Fruit fly (Drosophila melanogaster) whole organism, embryonic: ENCODE results near the gene kis.

Experiments used
- Aef1 ChIP-seq: fragments of 200-800 bp; sonication (Bioruptor generic); IDR thresholded peaks from 3 replicates; pipeline ENCODE4 v1.3.6; 2022; ENCODE audit warnings: missing biosample characterization, missing genetic modification characterization
- Atf-2 ChIP-seq: fragments of 200-800 bp; sonication (Bioruptor generic); optimal IDR thresholded peaks from 2 replicates; lab custom pipeline; 2016; ENCODE audit warnings: missing biosample characterization, missing genetic modification characterization
- BtbVII ChIP-seq: fragments of 200-800 bp; sonication (Bioruptor generic); optimal IDR thresholded peaks from 3 replicates; lab custom pipeline; 2017; ENCODE audit warnings: missing biosample characterization, mild to moderate bottlenecking, missing genetic modification characterization
- CG10565 ChIP-seq: fragments of 200-800 bp; sonication (Bioruptor generic); optimal IDR thresholded peaks from 3 replicates; lab custom pipeline; 2016; ENCODE audit warnings: missing biosample characterization, mild to moderate bottlenecking, missing genetic modification characterization
- CG11504 ChIP-seq: fragments of 200-800 bp; sonication (Bioruptor generic); optimal IDR thresholded peaks from 3 replicates; lab custom pipeline; 2019; ENCODE audit warnings: missing biosample characterization, mild to moderate bottlenecking, missing genetic modification characterization, moderate library complexity
- CG11695 ChIP-seq: fragments of 200-800 bp; sonication (Bioruptor generic); IDR thresholded peaks from 3 replicates; pipeline ENCODE4 v1.3.6; 2022; ENCODE audit warnings: missing biosample characterization, missing genetic modification characterization
- CG1233 ChIP-seq: fragments of 200-800 bp; sonication (Bioruptor generic); optimal IDR thresholded peaks from 4 replicates; lab custom pipeline; 2018; ENCODE audit warnings: missing biosample characterization, mild to moderate bottlenecking, missing genetic modification characterization
- CG12744 ChIP-seq: fragments of 200-800 bp; sonication (Bioruptor generic); optimal IDR thresholded peaks from 2 replicates; lab custom pipeline; 2016; ENCODE audit warnings: missing biosample characterization, missing genetic modification characterization
- CG13296 ChIP-seq: fragments of 200-800 bp; sonication (Bioruptor generic); optimal IDR thresholded peaks from 3 replicates; lab custom pipeline; 2018; ENCODE audit warnings: missing biosample characterization, mild to moderate bottlenecking, missing genetic modification characterization
- CG13775 ChIP-seq: fragments of 200-800 bp; sonication (Bioruptor generic); optimal IDR thresholded peaks from 3 replicates; lab custom pipeline; 2017; ENCODE audit warnings: missing biosample characterization, mild to moderate bottlenecking, missing genetic modification characterization
- CG14050 ChIP-seq: fragments of 200-800 bp; sonication (Bioruptor generic); IDR thresholded peaks from 3 replicates; pipeline ENCODE4 v1.3.6; 2022; ENCODE audit warnings: missing biosample characterization, missing genetic modification characterization
- CG14710 ChIP-seq: fragments of 200-800 bp; sonication (Bioruptor generic); optimal IDR thresholded peaks from 3 replicates; lab custom pipeline; 2019; ENCODE audit warnings: missing biosample characterization, mild to moderate bottlenecking, missing genetic modification characterization, moderate library complexity
- CG17186 ChIP-seq: fragments of 200-800 bp; sonication (Bioruptor generic); optimal IDR thresholded peaks from 3 replicates; lab custom pipeline; 2017; ENCODE audit warnings: missing biosample characterization, missing genetic modification reagents, missing genetic modification characterization
- CG2875 ChIP-seq: fragments of 200-800 bp; sonication (Bioruptor generic); optimal IDR thresholded peaks from 2 replicates; lab custom pipeline; 2017; ENCODE audit warnings: missing biosample characterization, mild to moderate bottlenecking, missing genetic modification characterization, missing genetic modification reagents
- CG3995 ChIP-seq: fragments of 200-800 bp; sonication (Bioruptor generic); optimal IDR thresholded peaks from 3 replicates; lab custom pipeline; 2016; ENCODE audit warnings: missing biosample characterization, missing genetic modification characterization
- CG42726 ChIP-seq: fragments of 200-800 bp; sonication (Bioruptor generic); IDR thresholded peaks from 2 replicates; pipeline ENCODE4 v1.3.6; 2022; ENCODE audit warnings: missing biosample characterization, missing genetic modification characterization; ENCODE audit not compliant: partially characterized antibody
- CG8478 ChIP-seq: fragments of >200 bp; optimal IDR thresholded peaks from 2 replicates; lab custom pipeline; 2018
- Camta ChIP-seq: fragments of 200-800 bp; sonication (Bioruptor generic); optimal IDR thresholded peaks from 2 replicates; lab custom pipeline; 2016; ENCODE audit warnings: missing biosample characterization, missing genetic modification characterization
- Dad ChIP-seq: fragments of 200-800 bp; sonication (Bioruptor generic); optimal IDR thresholded peaks from 3 replicates; lab custom pipeline; 2016; ENCODE audit warnings: missing biosample characterization, missing genetic modification characterization
- Dek ChIP-seq: fragments of 200-800 bp; sonication (Bioruptor generic); optimal IDR thresholded peaks from 3 replicates; lab custom pipeline; 2019; ENCODE audit warnings: missing biosample characterization, mild to moderate bottlenecking, missing genetic modification characterization, moderate library complexity
- Dp ChIP-seq: fragments of 200-800 bp; sonication (Bioruptor generic); optimal IDR thresholded peaks from 2 replicates; lab custom pipeline; 2018; ENCODE audit warnings: missing biosample characterization, mild to moderate bottlenecking, missing genetic modification characterization, moderate library complexity
- GATAe ChIP-seq: fragments of 200-800 bp; sonication (Bioruptor generic); conservative IDR thresholded peaks from 2 replicates; pipeline ENCODE4 v1.3.6; 2022; ENCODE audit warnings: missing biosample characterization, missing genetic modification characterization
- H15 ChIP-seq: fragments of 200-800 bp; sonication (Bioruptor generic); IDR thresholded peaks from 3 replicates; pipeline ENCODE4 v1.3.6; 2022; ENCODE audit warnings: missing biosample characterization, missing genetic modification characterization
- Lpt ChIP-seq: fragments of >200 bp; optimal IDR thresholded peaks from 2 replicates; lab custom pipeline; 2018; ENCODE audit warnings: missing biosample characterization, missing genetic modification characterization
- MTF-1 ChIP-seq: fragments of 200-800 bp; sonication (Bioruptor generic); optimal IDR thresholded peaks from 2 replicates; lab custom pipeline; 2018; ENCODE audit warnings: missing biosample characterization, mild to moderate bottlenecking, missing genetic modification characterization, borderline replicate concordance
- Max ChIP-seq: fragments of 200-800 bp; sonication (Bioruptor generic); optimal IDR thresholded peaks from 2 replicates; lab custom pipeline; 2016; ENCODE audit warnings: missing biosample characterization, mild to moderate bottlenecking, missing genetic modification characterization
- Neu2 ChIP-seq: fragments of 200-800 bp; sonication (Bioruptor generic); optimal IDR thresholded peaks from 3 replicates; lab custom pipeline; 2016; ENCODE audit warnings: missing biosample characterization, missing genetic modification characterization, borderline replicate concordance
- Scr ChIP-seq: fragments of 200-800 bp; sonication (Bioruptor generic); IDR thresholded peaks from 2 replicates; pipeline ENCODE4 v1.3.6; 2022; ENCODE audit warnings: missing biosample characterization, missing genetic modification characterization; ENCODE audit not compliant: partially characterized antibody
- Sry-δ ChIP-seq: fragments of 200-800 bp; sonication (Bioruptor generic); optimal IDR thresholded peaks from 2 replicates; lab custom pipeline; 2016; ENCODE audit warnings: missing biosample characterization, missing genetic modification characterization
- Stat92E ChIP-seq, 3 experiments: fragments of >200 bp in 2 of 3; fragments of 200-800 bp in 1 of 3; sonication (Bioruptor generic) in 1 of 3; optimal IDR thresholded peaks; 2 replicates each; lab custom pipeline; 2017 to 2019; ENCODE audit warnings: missing biosample characterization in 3 of 3, missing genetic modification characterization in 3 of 3, mild to moderate bottlenecking in 1 of 3, moderate library complexity in 1 of 3
- TFAM ChIP-seq: fragments of 200-800 bp; sonication (Bioruptor generic); optimal IDR thresholded peaks from 2 replicates; lab custom pipeline; 2017; ENCODE audit warnings: missing biosample characterization, missing genetic modification characterization, inconsistent platforms
- bsh ChIP-seq, 2 experiments: fragments of 200-800 bp; sonication (Bioruptor generic); optimal IDR thresholded peaks; 2 replicates each; lab custom pipeline; 2017 to 2018; ENCODE audit warnings: mild to moderate bottlenecking in 2 of 2, missing biosample characterization in 2 of 2, missing genetic modification characterization in 2 of 2, moderate library complexity in 1 of 2
- btn ChIP-seq: fragments of 200-800 bp; sonication (Bioruptor generic); optimal IDR thresholded peaks from 2 replicates; lab custom pipeline; 2016; ENCODE audit warnings: missing biosample characterization, missing genetic modification characterization
- corto ChIP-seq: fragments of 200-800 bp; sonication (Bioruptor generic); optimal IDR thresholded peaks from 2 replicates; lab custom pipeline; 2016; ENCODE audit warnings: missing biosample characterization, mild to moderate bottlenecking, missing genetic modification characterization, moderate library complexity
- croc ChIP-seq: fragments of 200-800 bp; sonication (Bioruptor generic); conservative IDR thresholded peaks from 3 replicates; pipeline ENCODE4 v1.3.6; 2022; ENCODE audit warnings: missing biosample characterization, missing genetic modification characterization
- dati ChIP-seq: fragments of 200-800 bp; sonication (Bioruptor generic); IDR thresholded peaks from 2 replicates; pipeline ENCODE4 v1.3.6; 2022; ENCODE audit warnings: missing biosample characterization, missing genetic modification characterization
- dmrt11E ChIP-seq: fragments of 200-800 bp; sonication (Bioruptor generic); optimal IDR thresholded peaks from 3 replicates; lab custom pipeline; 2018; ENCODE audit warnings: missing biosample characterization, mild to moderate bottlenecking, missing genetic modification characterization, moderate library complexity
- fu2 ChIP-seq: fragments of 200-800 bp; sonication (Bioruptor generic); optimal IDR thresholded peaks from 2 replicates; lab custom pipeline; 2016; ENCODE audit warnings: missing biosample characterization, missing genetic modification characterization
- gem ChIP-seq: fragments of 200-800 bp; sonication (Bioruptor generic); optimal IDR thresholded peaks from 2 replicates; lab custom pipeline; 2019; ENCODE audit warnings: missing biosample characterization, mild to moderate bottlenecking, missing genetic modification characterization, moderate library complexity
- h ChIP-seq: fragments of >200 bp; optimal IDR thresholded peaks from 2 replicates; lab custom pipeline; 2017
- hbn ChIP-seq: fragments of 200-800 bp; sonication (Bioruptor generic); IDR thresholded peaks from 2 replicates; pipeline ENCODE4 v1.3.6; 2022; ENCODE audit warnings: missing biosample characterization, missing genetic modification characterization; ENCODE audit not compliant: partially characterized antibody
- inv ChIP-seq: fragments of 200-800 bp; sonication (Bioruptor generic); IDR thresholded peaks from 2 replicates; pipeline ENCODE4 v1.3.6; 2022; ENCODE audit warnings: missing biosample characterization, missing genetic modification characterization; ENCODE audit not compliant: partially characterized antibody
- lola ChIP-seq, 3 experiments: fragments of >200 bp in 2 of 3; fragments of 200-800 bp in 1 of 3; sonication (Bioruptor generic) in 1 of 3; optimal IDR thresholded peaks; 2 replicates each; lab custom pipeline; 2017 to 2019; ENCODE audit warnings: missing biosample characterization in 3 of 3, missing genetic modification characterization in 3 of 3, mild to moderate bottlenecking in 1 of 3, moderate library complexity in 1 of 3
- nau ChIP-seq: fragments of 200-800 bp; sonication (Bioruptor generic); optimal IDR thresholded peaks from 3 replicates; lab custom pipeline; 2017; ENCODE audit warnings: missing biosample characterization, mild to moderate bottlenecking, missing genetic modification characterization, missing genetic modification reagents
- peb ChIP-seq: fragments of 200-800 bp; sonication (Bioruptor generic); IDR thresholded peaks from 2 replicates; pipeline ENCODE4 v1.3.6; 2022; ENCODE audit warnings: missing biosample characterization, missing genetic modification characterization
- sima ChIP-seq: fragments of 200-800 bp; sonication (Bioruptor generic); optimal IDR thresholded peaks from 2 replicates; lab custom pipeline; 2016; ENCODE audit warnings: missing biosample characterization, missing genetic modification characterization
- sna ChIP-seq: fragments of 200-800 bp; sonication (Bioruptor generic); IDR thresholded peaks from 2 replicates; pipeline ENCODE4 v1.3.6; 2022; ENCODE audit warnings: missing biosample characterization, missing genetic modification characterization; ENCODE audit not compliant: partially characterized antibody
- sug ChIP-seq: fragments of 200-800 bp; optimal IDR thresholded peaks from 2 replicates; lab custom pipeline; 2019; ENCODE audit warnings: missing biosample characterization, mild to moderate bottlenecking, missing genetic modification characterization, moderate library complexity
- tna ChIP-seq: fragments of 200-800 bp; sonication (Bioruptor generic); IDR thresholded peaks from 2 replicates; pipeline ENCODE4 v1.3.6; 2022; ENCODE audit warnings: missing biosample characterization, missing genetic modification characterization; ENCODE audit not compliant: partially characterized antibody
- vnd ChIP-seq: fragments of 200-800 bp; sonication (Bioruptor generic); IDR thresholded peaks from 3 replicates; pipeline ENCODE4 v1.3.6; 2022; ENCODE audit warnings: missing biosample characterization, missing genetic modification characterization; ENCODE audit not compliant: partially characterized antibody

The kis gene

dm6 chr2L:271553-271952 is 20.9 kb upstream of the kis start, which contains the start of gene Dus1 (continued):
- TF ChIP-seq CG3995: no peak
- peak; percentile 73 for TF ChIP-seq Dp
- TF ChIP-seq nau (GFP tag; lab: Kevin White, UChicago): no peak
- TF ChIP-seq dmrt11E (tag; lab: Kevin White, UChicago): no peak
- no peak for TF ChIP-seq fu2
- no peak for TF ChIP-seq TFAM (GFP tag; lab: Kevin White, UChicago)
- no peak for TF ChIP-seq lola (GFP tag; optimal IDR thresholded peaks at IDR 0.05; lab: Kevin White, UChicago)
- no peak for TF ChIP-seq CG17186 (GFP tag; lab: Kevin White, UChicago)
- no peak for TF ChIP-seq GATAe
- TF ChIP-seq vnd (GFP tag; lab: Robert Waterston, UW): peak; percentile 50; the same call in 2 of the 3 replicates
- TF ChIP-seq Neu2 (GFP tag; lab: Kevin White, UChicago): no peak
- TF ChIP-seq gem: no peak
- peak; percentile 52 for TF ChIP-seq inv (GFP tag; lab: Robert Waterston, UW)
- 0 out of 2 replicates have a peak, but pooled peaks have one; percentile 55 for TF ChIP-seq sna (GFP tag; lab: Robert Waterston, UW)
- TF ChIP-seq CG13296: no peak
- peak; percentile 54 for TF ChIP-seq CG14710 (tag; lab: Kevin White, UChicago)
- peak in 1 of 3 experiments; percentile 64 for TF ChIP-seq Stat92E (GFP tag; optimal IDR thresholded peaks at IDR 0.05; lab: Kevin White, UChicago)
- peak; percentile 60 for TF ChIP-seq Sry-δ (GFP tag; lab: Kevin White, UChicago)
- no peak for TF ChIP-seq BtbVII (GFP tag; lab: Kevin White, UChicago)
- no peak for TF ChIP-seq Aef1 (GFP tag; lab: Robert Waterston, UW)
- peak; percentile 72 for TF ChIP-seq hbn (GFP tag; lab: Robert Waterston, UW)
- TF ChIP-seq dati: no peak
- TF ChIP-seq MTF-1 (GFP tag; lab: Kevin White, UChicago): no peak
- no peak for TF ChIP-seq H15
- TF ChIP-seq CG11504: peak; percentile 20
- TF ChIP-seq CG2875: no peak
- TF ChIP-seq btn: no peak
- no peak for TF ChIP-seq Dek (tag; lab: Kevin White, UChicago)
- TF ChIP-seq Scr (GFP tag; lab: Robert Waterston, UW): peak; percentile 70
- TF ChIP-seq tna (GFP tag; lab: Robert Waterston, UW): no peak
- TF ChIP-seq Atf-2 (GFP tag; lab: Kevin White, UChicago): no peak
- TF ChIP-seq CG13775: no peak
- TF ChIP-seq CG42726: no peak
- TF ChIP-seq Camta (GFP tag; lab: Kevin White, UChicago): no peak

dm6 chr2L:268788-269187 is 18.2 kb upstream of the kis start, which contains the start of gene CG3345:
Gene CG3345, plus strand, starts transcription at chr2L:269088.
- TF ChIP-seq CG12744 (GFP tag; lab: Kevin White, UChicago): no peak
- TF ChIP-seq croc (GFP tag; lab: Robert Waterston, UW): no peak
- no peak for TF ChIP-seq CG11695 (GFP tag; lab: Robert Waterston, UW)
- TF ChIP-seq Dad (GFP tag; lab: Kevin White, UChicago): no peak
- TF ChIP-seq peb (GFP tag; lab: Robert Waterston, UW): no peak
- no peak for TF ChIP-seq Lpt
- TF ChIP-seq sima: no peak
- TF ChIP-seq Max (GFP tag; lab: Kevin White, UChicago): no peak
- no peak for TF ChIP-seq CG1233 (GFP tag; lab: Kevin White, UChicago)
- no peak for TF ChIP-seq corto
- TF ChIP-seq CG8478 (lab: Kevin White, UChicago): no peak
- no peak for TF ChIP-seq bsh (GFP tag; optimal IDR thresholded peaks at IDR 0.05; lab: Kevin White, UChicago)
- TF ChIP-seq sug (tag; lab: Kevin White, UChicago): no peak
- no peak for TF ChIP-seq CG10565 (GFP tag; lab: Kevin White, UChicago)
- TF ChIP-seq h (lab: Kevin White, UChicago): no peak
- no peak for TF ChIP-seq CG14050
